Fruit fly (Drosophila melanogaster): ENCODE measurements around the gene CG34452.

The CG34452 gene

DNA sequence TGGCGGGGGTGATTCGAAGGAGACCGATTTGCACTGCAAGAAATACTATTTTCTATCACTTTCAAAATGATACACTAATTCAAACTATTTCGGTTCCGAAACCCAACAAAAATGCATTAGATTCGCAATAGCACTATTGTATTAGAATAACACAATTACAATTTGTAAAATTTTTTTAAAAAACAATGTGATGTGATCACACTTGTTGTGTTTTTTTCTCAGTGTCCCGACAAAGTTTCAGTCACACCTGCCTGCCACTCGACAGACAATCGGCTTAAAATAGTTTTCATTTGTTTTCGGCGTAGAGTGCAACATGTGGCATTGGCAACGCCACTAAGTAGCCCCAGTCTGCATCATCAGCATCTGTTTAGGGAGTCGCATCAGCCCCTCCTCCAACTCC, 12.6 kb downstream of the CG34452 start (continued):
- TF ChIP-seq CG9932 (GFP tag; IDR thresholded peaks at IDR 0.05): no peak
- no peak for TF ChIP-seq nom (GFP tag; optimal IDR thresholded peaks at IDR 0.05)
- no peak for TF ChIP-seq br (optimal IDR thresholded peaks at IDR 0.05)
- peak; percentile 9 for TF ChIP-seq CG1792 (GFP tag; optimal IDR thresholded peaks at IDR 0.05)
- peak; percentile 52 for TF ChIP-seq CG17359 (tag; optimal IDR thresholded peaks at IDR 0.05)
- TF ChIP-seq Mad (GFP tag; optimal IDR thresholded peaks at IDR 0.05): peak; percentile 41
- peak; percentile 68 for TF ChIP-seq oc (tag; optimal IDR thresholded peaks at IDR 0.05)
- TF ChIP-seq CG6854 (GFP tag; optimal IDR thresholded peaks at IDR 0.05): no peak
- peak; percentile 54; the same call in 1 of the 3 replicates for TF ChIP-seq H15 (GFP tag; IDR thresholded peaks at IDR 0.05)
- TF ChIP-seq emc (GFP tag; optimal IDR thresholded peaks at IDR 0.05): no peak
- TF ChIP-seq CG2129 (GFP tag; IDR thresholded peaks at IDR 0.05; ENCODE audit: partially characterized antibody): no peak
- no peak for TF ChIP-seq Jarid2 (GFP tag; optimal IDR thresholded peaks at IDR 0.05)
- peak; percentile 56; the same call in 1 of the 2 replicates for TF ChIP-seq sens-2 (GFP tag; IDR thresholded peaks at IDR 0.05)
- TF ChIP-seq lilli (GFP tag; optimal IDR thresholded peaks at IDR 0.05): peak; percentile 26
- TF ChIP-seq Atf3 (GFP tag; optimal IDR thresholded peaks at IDR 0.05): peak; percentile 78
- no peak for TF ChIP-seq ato (GFP tag; IDR thresholded peaks at IDR 0.05; ENCODE audit: partially characterized antibody)
- TF ChIP-seq Nf-YC (tag; optimal IDR thresholded peaks at IDR 0.05): no peak
- TF ChIP-seq CG16815 (GFP tag; optimal IDR thresholded peaks at IDR 0.05): peak; percentile 82
- no peak for TF ChIP-seq eyg (GFP tag; optimal IDR thresholded peaks at IDR 0.05)
- peak; percentile 71 for TF ChIP-seq org-1 (GFP tag; optimal IDR thresholded peaks at IDR 0.05)
- TF ChIP-seq CG7786 (GFP tag; optimal IDR thresholded peaks at IDR 0.05): peak; percentile 44
- TF ChIP-seq CG6683 (GFP tag; optimal IDR thresholded peaks at IDR 0.05): no peak
- no peak for TF ChIP-seq prd (optimal IDR thresholded peaks at IDR 0.05)
- peak; percentile 76; the same call in 2 of the 3 replicates for TF ChIP-seq prd (GFP tag; IDR thresholded peaks at IDR 0.05)
- TF ChIP-seq CG2875 (GFP tag; optimal IDR thresholded peaks at IDR 0.05): peak; percentile 74
- TF ChIP-seq dimm (GFP tag; IDR thresholded peaks at IDR 0.05): 0 out of 2 replicates have a peak, but pooled peaks have one; percentile 16
- TF ChIP-seq Bgb (GFP tag; IDR thresholded peaks at IDR 0.05; ENCODE audit: partially characterized antibody): no peak
- peak; percentile 78 for TF ChIP-seq tin (GFP tag; optimal IDR thresholded peaks at IDR 0.05)
- TF ChIP-seq CG9609 (GFP tag; optimal IDR thresholded peaks at IDR 0.05): peak; percentile 50
- no peak for TF ChIP-seq scrt (GFP tag; optimal IDR thresholded peaks at IDR 0.05)
- TF ChIP-seq Atf-2 (GFP tag; optimal IDR thresholded peaks at IDR 0.05): peak; percentile 54
- TF ChIP-seq MTF-1 (GFP tag; optimal IDR thresholded peaks at IDR 0.05; ENCODE audit: borderline replicate concordance): peak; percentile 29
- TF ChIP-seq CG15269 (tag; optimal IDR thresholded peaks at IDR 0.05): peak; percentile 5
- peak; percentile 52 for TF ChIP-seq CG17802 (tag; optimal IDR thresholded peaks at IDR 0.05)
- peak; percentile 56 for TF ChIP-seq dmrt99B (tag; optimal IDR thresholded peaks at IDR 0.05)
- TF ChIP-seq bsh (GFP tag; optimal IDR thresholded peaks at IDR 0.05): peak in 1 of 2 experiments; percentile 91
- no peak for TF ChIP-seq her (GFP tag; optimal IDR thresholded peaks at IDR 0.05)
- TF ChIP-seq CG3838 (GFP tag; optimal IDR thresholded peaks at IDR 0.05): no peak
- TF ChIP-seq dati (GFP tag; IDR thresholded peaks at IDR 0.05): 0 out of 2 replicates have a peak, but pooled peaks have one; percentile 32
- TF ChIP-seq unc-4 (GFP tag; IDR thresholded peaks at IDR 0.05; ENCODE audit: partially characterized antibody): no peak
- TF ChIP-seq CG10267 (tag; optimal IDR thresholded peaks at IDR 0.05): peak; percentile 81
- peak; percentile 45 for TF ChIP-seq Lhr (GFP tag; optimal IDR thresholded peaks at IDR 0.05)
- TF ChIP-seq NFAT (GFP tag; IDR thresholded peaks at IDR 0.05): no peak
- no peak for TF ChIP-seq CG1832 (GFP tag; optimal IDR thresholded peaks at IDR 0.05)
- TF ChIP-seq CG14667 (GFP tag; IDR thresholded peaks at IDR 0.05): 0 out of 2 replicates have a peak, but pooled peaks have one; percentile 15
- TF ChIP-seq CG7271 (tag; optimal IDR thresholded peaks at IDR 0.05): peak; percentile 29
- no peak for TF ChIP-seq zfh2 (GFP tag; optimal IDR thresholded peaks at IDR 0.05)
- TF ChIP-seq Myb (GFP tag; optimal IDR thresholded peaks at IDR 0.05): no peak
- TF ChIP-seq CoRest (tag; optimal IDR thresholded peaks at IDR 0.05): peak; percentile 71
- peak; percentile 78 for TF ChIP-seq fd96Cb (tag; optimal IDR thresholded peaks at IDR 0.05)
